Worm (Caenorhabditis elegans) whole organism, L4 larva: ENCODE measurements around the gene C37C3.1.

Source experiments
- F10B5.3 ChIP-seq: sonication (generic microtip); optimal IDR thresholded peaks from 2 replicates; lab custom pipeline; 2016; ENCODE audit warnings: mild to moderate bottlenecking, missing genetic modification characterization, missing compliant biosample characterization
- F37D6.2 ChIP-seq: sonication (generic microtip); optimal IDR thresholded peaks from 2 replicates; lab custom pipeline; 2016; ENCODE audit warnings: mild to moderate bottlenecking, missing genetic modification characterization, missing compliant biosample characterization
- F44E2.7 ChIP-seq: fragments of 200-800 bp; sonication (Bioruptor generic); IDR thresholded peaks from 2 replicates; pipeline ENCODE4 v2.1.2; 2022; ENCODE audit warnings: missing genetic modification characterization, missing compliant biosample characterization
- T20F7.1 ChIP-seq: fragments of 200-800 bp; sonication (Bioruptor generic); optimal IDR thresholded peaks from 2 replicates; lab custom pipeline; 2018; ENCODE audit warnings: mild to moderate bottlenecking, missing genetic modification characterization, missing compliant biosample characterization
- Y105C5A.15 ChIP-seq: fragments of 200-800 bp; sonication (Bioruptor generic); IDR thresholded peaks from 2 replicates; pipeline ENCODE4 v1.3.6; 2022; ENCODE audit warnings: missing genetic modification characterization, missing compliant biosample characterization
- Y48G9A.11 ChIP-seq: fragments of 200-800 bp; sonication (Bioruptor generic); IDR thresholded peaks from 2 replicates; pipeline ENCODE4 v1.3.6; 2022; ENCODE audit warnings: missing genetic modification reagents, missing genetic modification characterization, missing compliant biosample characterization
- Y5F2A.4 ChIP-seq: fragments of 200-800 bp; sonication (Bioruptor generic); optimal IDR thresholded peaks from 2 replicates; lab custom pipeline; 2018; ENCODE audit warnings: mild to moderate bottlenecking, missing genetic modification characterization, missing compliant biosample characterization
- Y75B8A.6 ChIP-seq: fragments of 200-800 bp; sonication (Bioruptor generic); IDR thresholded peaks from 2 replicates; pipeline ENCODE4 v1.3.6; 2022; ENCODE audit warnings: missing genetic modification reagents, missing genetic modification characterization, missing compliant biosample characterization
- ZK337.2 ChIP-seq: fragments of 200-800 bp; sonication (Bioruptor generic); IDR thresholded peaks from 2 replicates; pipeline ENCODE4 v1.3.6; 2022; ENCODE audit warnings: missing genetic modification reagents, missing genetic modification characterization, missing compliant biosample characterization
- ZK546.5 ChIP-seq, 2 experiments: sonication (generic microtip); optimal IDR thresholded peaks; 2 replicates each; lab custom pipeline; 2017; ENCODE audit warnings: missing biosample characterization in 2 of 2, missing genetic modification characterization in 2 of 2
- arid-1 ChIP-seq: fragments of 200-800 bp; sonication (Bioruptor generic); conservative IDR thresholded peaks from 2 replicates; pipeline ENCODE4 v1.3.6; 2022; ENCODE audit warnings: missing genetic modification reagents, missing genetic modification characterization, missing compliant biosample characterization
- attf-4 ChIP-seq: sonication (generic microtip); optimal IDR thresholded peaks from 3 replicates; lab custom pipeline; 2017; ENCODE audit warnings: missing biosample characterization, missing genetic modification characterization
- ceh-20 ChIP-seq: fragments of 200-800 bp; sonication (Bioruptor generic); IDR thresholded peaks from 2 replicates; pipeline ENCODE4 v1.3.6; 2022; ENCODE audit warnings: missing genetic modification reagents, missing genetic modification characterization, missing compliant biosample characterization
- ceh-28 ChIP-seq: fragments of 150-350 bp; optimal IDR thresholded peaks from 2 replicates; lab custom pipeline; 2014; ENCODE audit warnings: missing biosample characterization, missing genetic modification reagents, missing genetic modification characterization
- ces-1 ChIP-seq: fragments of 150-350 bp; sonication (generic microtip); optimal IDR thresholded peaks from 4 replicates; lab custom pipeline; 2014; ENCODE audit warnings: missing biosample characterization, missing genetic modification reagents, missing genetic modification characterization
- daf-12 ChIP-seq: fragments of 150-350 bp; optimal IDR thresholded peaks from 2 replicates; lab custom pipeline; 2014; ENCODE audit warnings: missing biosample characterization, missing genetic modification reagents, missing genetic modification characterization
- daf-16 ChIP-seq, 3 experiments: sonication (generic microtip); optimal IDR thresholded peaks; 2 replicates each; lab custom pipeline; 2016 to 2017; ENCODE audit warnings: missing genetic modification characterization in 3 of 3, missing genetic modification reagents in 3 of 3, mild to moderate bottlenecking in 2 of 3, missing compliant biosample characterization in 2 of 3, missing biosample characterization in 1 of 3, moderate library complexity in 1 of 3
- dmd-8 ChIP-seq: fragments of 200-800 bp; sonication (Bioruptor generic); IDR thresholded peaks from 2 replicates; pipeline ENCODE4 v1.3.6; 2022; ENCODE audit warnings: missing genetic modification characterization, missing compliant biosample characterization
- egl-27 ChIP-seq: sonication (generic microtip); optimal IDR thresholded peaks from 3 replicates; lab custom pipeline; 2017; ENCODE audit warnings: missing biosample characterization, missing genetic modification reagents, missing genetic modification characterization
- gei-8 ChIP-seq: fragments of 200-800 bp; sonication (Bioruptor generic); optimal IDR thresholded peaks from 2 replicates; lab custom pipeline; 2018; ENCODE audit warnings: mild to moderate bottlenecking, missing genetic modification characterization, missing compliant biosample characterization
- hlh-11 ChIP-seq: fragments of 200-800 bp; sonication (Bioruptor generic); optimal IDR thresholded peaks from 2 replicates; lab custom pipeline; 2018; ENCODE audit warnings: mild to moderate bottlenecking, missing genetic modification characterization, missing compliant biosample characterization
- hlh-30 ChIP-seq: sonication (generic microtip); optimal IDR thresholded peaks from 2 replicates; lab custom pipeline; 2017; ENCODE audit warnings: antibody characterized with exemption, mild to moderate bottlenecking, missing genetic modification characterization, missing compliant biosample characterization; ENCODE audit not compliant: insufficient read depth
- jun-1 ChIP-seq: fragments of 150-350 bp; optimal IDR thresholded peaks from 2 replicates; lab custom pipeline; 2014; ENCODE audit warnings: missing biosample characterization, missing genetic modification reagents, missing genetic modification characterization
- lin-1 ChIP-seq: fragments of 200-800 bp; sonication (Bioruptor generic); IDR thresholded peaks from 2 replicates; pipeline ENCODE4 v1.3.6; 2022; ENCODE audit warnings: missing genetic modification reagents, missing genetic modification characterization, missing compliant biosample characterization
- lin-13 ChIP-seq: fragments of 150-350 bp; optimal IDR thresholded peaks from 2 replicates; lab custom pipeline; 2014; ENCODE audit warnings: missing biosample characterization, missing genetic modification reagents, missing genetic modification characterization
- lin-29 ChIP-seq: fragments of 200-800 bp; sonication (Bioruptor generic); IDR thresholded peaks from 2 replicates; pipeline ENCODE4 v1.3.6; 2022; ENCODE audit warnings: missing genetic modification reagents, missing genetic modification characterization, missing compliant biosample characterization
- lin-38 ChIP-seq: fragments of 200-800 bp; sonication (Bioruptor generic); IDR thresholded peaks from 2 replicates; pipeline ENCODE4 v1.3.6; 2022; ENCODE audit warnings: missing genetic modification reagents, missing genetic modification characterization, missing compliant biosample characterization
- lin-39 ChIP-seq: fragments of 150-350 bp; optimal IDR thresholded peaks from 2 replicates; lab custom pipeline; 2014; ENCODE audit warnings: missing biosample characterization, missing genetic modification reagents, missing genetic modification characterization
- lir-3 ChIP-seq: sonication (generic microtip); optimal IDR thresholded peaks from 2 replicates; lab custom pipeline; 2016; ENCODE audit warnings: mild to moderate bottlenecking, missing genetic modification characterization, missing compliant biosample characterization
- madf-9 ChIP-seq: fragments of 200-800 bp; sonication (Bioruptor generic); conservative IDR thresholded peaks from 2 replicates; pipeline ENCODE4 v1.3.6; 2022; ENCODE audit warnings: missing genetic modification reagents, missing genetic modification characterization, missing compliant biosample characterization
- mdl-1 ChIP-seq, 2 experiments: fragments of 150-350 bp in 1 of 2; sonication (generic microtip) in 1 of 2; optimal IDR thresholded peaks; 2 replicates each; lab custom pipeline; 2014 to 2017; ENCODE audit warnings: missing biosample characterization in 2 of 2, missing genetic modification characterization in 2 of 2
- mdt-29 ChIP-seq: fragments of 200-800 bp; sonication (Bioruptor generic); IDR thresholded peaks from 2 replicates; pipeline ENCODE4 v1.3.6; 2022; ENCODE audit warnings: missing genetic modification reagents, missing genetic modification characterization, missing compliant biosample characterization
- mep-1 ChIP-seq: fragments of 150-350 bp; sonication (generic microtip); optimal IDR thresholded peaks from 3 replicates; lab custom pipeline; 2014; ENCODE audit warnings: missing biosample characterization, missing genetic modification characterization
- mxl-2 ChIP-seq: fragments of 200-800 bp; sonication (Bioruptor generic); conservative IDR thresholded peaks from 2 replicates; pipeline ENCODE4 v1.3.6; 2022; ENCODE audit warnings: missing genetic modification reagents, missing genetic modification characterization, missing compliant biosample characterization
- mxl-3 ChIP-seq: fragments of 200-800 bp; sonication (Bioruptor generic); optimal IDR thresholded peaks from 2 replicates; lab custom pipeline; 2018; ENCODE audit warnings: mild to moderate bottlenecking, missing genetic modification characterization, missing compliant biosample characterization
- nhr-10 ChIP-seq: fragments of 150-350 bp; optimal IDR thresholded peaks from 2 replicates; lab custom pipeline; 2014; ENCODE audit warnings: missing biosample characterization, missing genetic modification characterization
- nhr-11 ChIP-seq: fragments of 150-350 bp; optimal IDR thresholded peaks from 2 replicates; lab custom pipeline; 2014; ENCODE audit warnings: missing biosample characterization, missing genetic modification characterization
- nhr-48 ChIP-seq: sonication (generic microtip); optimal IDR thresholded peaks from 2 replicates; lab custom pipeline; 2016; ENCODE audit warnings: mild to moderate bottlenecking, missing genetic modification characterization, missing compliant biosample characterization
- pha-4 ChIP-seq, 2 experiments: fragments of 150-350 bp in 1 of 2; fragments of 200-800 bp in 1 of 2; sonication (Bioruptor generic) in 1 of 2; IDR thresholded peaks in 1 of 2; optimal IDR thresholded peaks in 1 of 2; 2 replicates each; pipeline versions ENCODE4 v1.3.6 to Lab custom; 2014 to 2022; ENCODE audit warnings: missing genetic modification characterization in 2 of 2, missing genetic modification reagents in 2 of 2, missing biosample characterization in 1 of 2, missing compliant biosample characterization in 1 of 2
- php-3 ChIP-seq: fragments of 200-800 bp; sonication (Bioruptor generic); IDR thresholded peaks from 2 replicates; pipeline ENCODE4 v1.3.6; 2022; ENCODE audit warnings: missing genetic modification reagents, missing genetic modification characterization, missing compliant biosample characterization
- sdz-12 ChIP-seq: fragments of 200-800 bp; sonication (Bioruptor generic); optimal IDR thresholded peaks from 2 replicates; lab custom pipeline; 2018; ENCODE audit warnings: mild to moderate bottlenecking, missing genetic modification characterization, missing compliant biosample characterization
- skn-1 ChIP-seq: fragments of 150-350 bp; optimal IDR thresholded peaks from 2 replicates; lab custom pipeline; 2014; ENCODE audit warnings: missing biosample characterization, missing genetic modification characterization
- snpc-4 ChIP-seq: fragments of 150-350 bp; optimal IDR thresholded peaks from 2 replicates; lab custom pipeline; 2014; ENCODE audit warnings: missing biosample characterization, missing genetic modification characterization
- spr-1 ChIP-seq: sonication (generic microtip); optimal IDR thresholded peaks from 2 replicates; lab custom pipeline; 2016; ENCODE audit warnings: mild to moderate bottlenecking, missing genetic modification characterization, missing compliant biosample characterization
- spr-3 ChIP-seq: fragments of 200-800 bp; sonication (Bioruptor generic); optimal IDR thresholded peaks from 2 replicates; lab custom pipeline; 2018; ENCODE audit warnings: mild to moderate bottlenecking, missing genetic modification characterization, missing compliant biosample characterization
- tra-1 ChIP-seq: fragments of 200-800 bp; sonication (Bioruptor generic); IDR thresholded peaks from 2 replicates; pipeline ENCODE4 v1.3.6; 2022; ENCODE audit warnings: missing genetic modification reagents, missing genetic modification characterization, missing compliant biosample characterization
- unc-130 ChIP-seq: sonication (generic microtip); optimal IDR thresholded peaks from 2 replicates; lab custom pipeline; 2016; ENCODE audit warnings: missing genetic modification reagents, missing genetic modification characterization, missing compliant biosample characterization
- unc-39 ChIP-seq: sonication (generic microtip); optimal IDR thresholded peaks from 2 replicates; lab custom pipeline; 2017; ENCODE audit warnings: missing biosample characterization, missing genetic modification characterization
- zag-1 ChIP-seq: fragments of 150-350 bp; optimal IDR thresholded peaks from 2 replicates; lab custom pipeline; 2014; ENCODE audit warnings: missing biosample characterization, missing genetic modification characterization
- zfp-2 ChIP-seq: sonication (generic microtip); optimal IDR thresholded peaks from 2 replicates; lab custom pipeline; 2016; ENCODE audit warnings: mild to moderate bottlenecking, missing genetic modification characterization, missing compliant biosample characterization
- ztf-11 ChIP-seq: fragments of 150-350 bp; optimal IDR thresholded peaks from 2 replicates; lab custom pipeline; 2014; ENCODE audit warnings: missing biosample characterization, missing genetic modification characterization

The C37C3.1 gene

DNA sequence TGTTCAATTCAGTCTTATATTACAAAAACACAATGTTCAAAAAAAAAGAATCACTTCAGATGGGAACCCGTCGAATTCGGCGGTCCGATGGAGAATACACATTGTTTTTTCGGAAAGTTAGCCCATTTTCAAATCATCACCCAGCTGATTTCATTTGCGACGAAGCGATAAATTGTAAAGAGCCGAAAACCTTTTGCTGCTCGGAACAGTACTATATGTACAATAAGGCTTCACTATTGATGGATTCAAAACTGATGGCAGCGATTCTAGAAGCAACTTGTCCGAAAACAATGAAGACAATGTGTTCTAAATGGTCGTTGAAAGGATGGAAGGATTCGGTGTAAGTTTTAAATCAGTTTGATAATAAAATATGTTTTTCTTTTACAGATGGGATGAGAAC is at the start of gene C37C3.1 (continued):
- TF ChIP-seq attf-4, result no peak
- TF ChIP-seq nhr-11, result no peak
- no peak for TF ChIP-seq F37D6.2 (tag; lab: Kevin White, UChicago)
- TF ChIP-seq lin-1 (GFP tag; lab: Robert Waterston, UW), result no peak; the same call in 1 of the 2 replicates
- TF ChIP-seq daf-12 (tag; lab: Kevin White, UChicago), result no peak
- no peak for TF ChIP-seq ZK546.5 (tag; optimal IDR thresholded peaks at IDR 0.05; lab: Kevin White, UChicago)
- no peak for TF ChIP-seq Y105C5A.15 (GFP tag; lab: Robert Waterston, UW)
- no peak for TF ChIP-seq unc-130 (GFP tag; lab: Kevin White, UChicago)
- TF ChIP-seq mxl-3, result no peak
- no peak for TF ChIP-seq ceh-28
- no peak for TF ChIP-seq nhr-10 (tag; lab: Kevin White, UChicago)
- TF ChIP-seq hlh-11 (tag; lab: Kevin White, UChicago), result no peak
- TF ChIP-seq ces-1 (GFP tag; lab: Kevin White, UChicago), result no peak
- no peak for TF ChIP-seq pha-4 (GFP tag; IDR thresholded peaks at IDR 0.05; lab: Robert Waterston, UW)
- TF ChIP-seq pha-4 (tag; optimal IDR thresholded peaks at IDR 0.05; lab: Kevin White, UChicago), result no peak
- TF ChIP-seq mdl-1 (tag; optimal IDR thresholded peaks at IDR 0.05; lab: Kevin White, UChicago), result no peak
- no peak for TF ChIP-seq lin-29 (GFP tag; lab: Robert Waterston, UW)
- no peak for TF ChIP-seq egl-27
- TF ChIP-seq nhr-48 (tag; lab: Kevin White, UChicago), result peak; percentile 15
- no peak for TF ChIP-seq zfp-2 (tag; lab: Kevin White, UChicago)
- no peak for TF ChIP-seq php-3 (GFP tag; lab: Robert Waterston, UW)
- TF ChIP-seq spr-1 (tag; lab: Kevin White, UChicago), result peak; percentile 19
- no peak for TF ChIP-seq ztf-11 (tag; lab: Kevin White, UChicago)
- no peak for TF ChIP-seq lir-3
- TF ChIP-seq T20F7.1 (GFP tag; lab: Kevin White, UChicago), result no peak
- TF ChIP-seq tra-1 (GFP tag; lab: Robert Waterston, UW), result no peak
- TF ChIP-seq spr-3, result peak; percentile 13
- TF ChIP-seq skn-1, result no peak
- peak; percentile 57 for TF ChIP-seq lin-38 (GFP tag; lab: Robert Waterston, UW)
- TF ChIP-seq unc-39 (tag; lab: Kevin White, UChicago), result no peak
- no peak for TF ChIP-seq gei-8 (GFP tag; lab: Kevin White, UChicago)
- TF ChIP-seq jun-1 (tag; lab: Kevin White, UChicago), result no peak
- TF ChIP-seq mep-1 (tag; lab: Kevin White, UChicago), result peak; percentile 35
- TF ChIP-seq arid-1 (GFP tag; lab: Robert Waterston, UW), result peak; percentile 57; the same call in 1 of the 2 replicates
- TF ChIP-seq mxl-2, result no peak
- no peak for TF ChIP-seq Y48G9A.11 (GFP tag; lab: Robert Waterston, UW)
- no peak for TF ChIP-seq ZK337.2
- TF ChIP-seq lin-39 (tag; lab: Kevin White, UChicago), result no peak
- TF ChIP-seq Y5F2A.4 (GFP tag; lab: Kevin White, UChicago), result peak; percentile 24
- TF ChIP-seq ceh-20 (GFP tag; lab: Robert Waterston, UW), result no peak
- no peak for TF ChIP-seq zag-1 (tag; lab: Kevin White, UChicago)
- 0 out of 2 replicates have a peak, but pooled peaks have one; percentile 24 for TF ChIP-seq dmd-8 (GFP tag; lab: Robert Waterston, UW)
- TF ChIP-seq hlh-30 (tag; lab: Kevin White, UChicago), result no peak
- TF ChIP-seq F10B5.3, result peak; percentile 59
- TF ChIP-seq daf-16 (GFP tag; optimal IDR thresholded peaks at IDR 0.05; lab: Kevin White, UChicago), result no peak
- no peak for TF ChIP-seq daf-16 (tag; optimal IDR thresholded peaks at IDR 0.05; lab: Kevin White, UChicago)
- no peak for TF ChIP-seq madf-9 (GFP tag; lab: Robert Waterston, UW)
- no peak for TF ChIP-seq mdt-29 (GFP tag; lab: Robert Waterston, UW)
- TF ChIP-seq lin-13 (GFP tag; lab: Kevin White, UChicago), result peak; percentile 57
- TF ChIP-seq sdz-12 (GFP tag; lab: Kevin White, UChicago), result no peak
- no peak for TF ChIP-seq Y75B8A.6
- no peak for TF ChIP-seq snpc-4 (tag; lab: Kevin White, UChicago)
- no peak for TF ChIP-seq F44E2.7 (GFP tag; lab: Robert Waterston, UW)
